Worm (Caenorhabditis elegans): Measurements from ENCODE around the gene F47B8.2.

ce11 chrV:14341672-14342071, 25.2 kb upstream of the F47B8.2 start, which contains the start of gene F47B8.10:
- no peak for TF ChIP-seq him-1 (tag; optimal IDR thresholded peaks at IDR 0.05)
- no peak for TF ChIP-seq W03F9.2 (tag; optimal IDR thresholded peaks at IDR 0.05)
- no peak for TF ChIP-seq dao-5 (tag; optimal IDR thresholded peaks at IDR 0.05)

Data from whole organism, L4/young adult.